Fruit fly (Drosophila melanogaster) whole organism, embryonic: ENCODE measurements around the gene Cralbp.

Experiments
- Aef1 ChIP-seq: fragments of 200-800 bp; sonication (Bioruptor generic); IDR thresholded peaks from 3 replicates; pipeline ENCODE4 v1.3.6; 2022; ENCODE audit warnings: missing biosample characterization, missing genetic modification characterization
- CG10543 ChIP-seq: fragments of 200-800 bp; sonication (Bioruptor generic); optimal IDR thresholded peaks from 3 replicates; lab custom pipeline; 2017; ENCODE audit warnings: missing biosample characterization, mild to moderate bottlenecking, missing genetic modification characterization, moderate library complexity
- CG10654 ChIP-seq: fragments of 200-800 bp; sonication (Bioruptor generic); optimal IDR thresholded peaks from 2 replicates; lab custom pipeline; 2016; ENCODE audit warnings: missing biosample characterization, missing genetic modification characterization
- CG12744 ChIP-seq: fragments of 200-800 bp; sonication (Bioruptor generic); optimal IDR thresholded peaks from 2 replicates; lab custom pipeline; 2016; ENCODE audit warnings: missing biosample characterization, missing genetic modification characterization
- CG12942 ChIP-seq: fragments of 200-800 bp; sonication (Bioruptor generic); optimal IDR thresholded peaks from 3 replicates; lab custom pipeline; 2016; ENCODE audit warnings: missing biosample characterization, missing genetic modification characterization
- CG15269 ChIP-seq: fragments of 200-800 bp; sonication (Bioruptor generic); optimal IDR thresholded peaks from 2 replicates; lab custom pipeline; 2018; ENCODE audit warnings: missing biosample characterization, mild to moderate bottlenecking, missing genetic modification characterization, moderate library complexity
- CG1529 ChIP-seq: fragments of 200-800 bp; sonication (Bioruptor generic); optimal IDR thresholded peaks from 3 replicates; lab custom pipeline; 2018; ENCODE audit warnings: missing biosample characterization, missing genetic modification characterization
- CG17568 ChIP-seq: fragments of 200-800 bp; sonication (Bioruptor generic); optimal IDR thresholded peaks from 2 replicates; lab custom pipeline; 2018; ENCODE audit warnings: missing biosample characterization, mild to moderate bottlenecking, missing genetic modification characterization, moderate library complexity
- CG17802 ChIP-seq: fragments of 200-800 bp; sonication (Bioruptor generic); optimal IDR thresholded peaks from 2 replicates; lab custom pipeline; 2018; ENCODE audit warnings: missing biosample characterization, mild to moderate bottlenecking, missing genetic modification characterization, moderate library complexity
- CG17829 ChIP-seq: fragments of 200-800 bp; optimal IDR thresholded peaks from 2 replicates; lab custom pipeline; 2019; ENCODE audit warnings: missing biosample characterization, mild to moderate bottlenecking, missing genetic modification characterization, moderate library complexity
- CG18599 ChIP-seq: fragments of 200-800 bp; sonication (Bioruptor generic); optimal IDR thresholded peaks from 3 replicates; lab custom pipeline; 2017; ENCODE audit warnings: missing biosample characterization, missing genetic modification characterization, mild to moderate bottlenecking, moderate library complexity, missing genetic modification reagents
- CG30403 ChIP-seq: fragments of 200-800 bp; sonication (Bioruptor generic); optimal IDR thresholded peaks from 3 replicates; lab custom pipeline; 2016; ENCODE audit warnings: missing biosample characterization, missing genetic modification characterization
- CG4282 ChIP-seq: fragments of 200-800 bp; sonication (Bioruptor generic); optimal IDR thresholded peaks from 2 replicates; lab custom pipeline; 2016; ENCODE audit warnings: missing biosample characterization, missing genetic modification characterization
- CG7372 ChIP-seq: fragments of 200-800 bp; sonication (Bioruptor generic); IDR thresholded peaks from 2 replicates; pipeline ENCODE4 v1.3.6; 2022; ENCODE audit warnings: missing biosample characterization, missing genetic modification characterization
- CG8478 ChIP-seq: fragments of >200 bp; optimal IDR thresholded peaks from 2 replicates; lab custom pipeline; 2018
- CG8944 ChIP-seq: fragments of 200-800 bp; sonication (Bioruptor generic); optimal IDR thresholded peaks from 3 replicates; lab custom pipeline; 2016; ENCODE audit warnings: missing biosample characterization, missing genetic modification characterization
- Hr39 ChIP-seq: fragments of >200 bp; optimal IDR thresholded peaks from 2 replicates; lab custom pipeline; 2017
- Hr78 ChIP-seq, 2 experiments: fragments of 200-800 bp in 1 of 2; fragments of >200 bp in 1 of 2; sonication (Bioruptor generic) in 1 of 2; optimal IDR thresholded peaks; 2 replicates each; lab custom pipeline; 2017 to 2019; ENCODE audit warnings: missing biosample characterization in 2 of 2, missing genetic modification characterization in 2 of 2, mild to moderate bottlenecking in 1 of 2, moderate library complexity in 1 of 2
- Med ChIP-seq: fragments of 200-800 bp; sonication (Bioruptor generic); peaks from one replicate; lab custom pipeline; 2016; ENCODE audit warnings: missing biosample characterization, missing genetic modification characterization, mild to moderate bottlenecking, inconsistent platforms, moderate library complexity
- NK7.1 ChIP-seq: fragments of 200-800 bp; sonication (Bioruptor generic); optimal IDR thresholded peaks from 3 replicates; lab custom pipeline; 2016; ENCODE audit warnings: missing biosample characterization, missing genetic modification characterization
- Poxn ChIP-seq: fragments of 200-800 bp; sonication (Bioruptor generic); IDR thresholded peaks from 2 replicates; pipeline ENCODE4 v1.3.6; 2022; ENCODE audit warnings: missing biosample characterization, missing genetic modification characterization
- Sry-β ChIP-seq: fragments of 200-800 bp; sonication (Bioruptor generic); optimal IDR thresholded peaks from 2 replicates; lab custom pipeline; 2018; ENCODE audit warnings: missing biosample characterization, mild to moderate bottlenecking, missing genetic modification characterization, moderate library complexity
- az2 ChIP-seq: fragments of 200-800 bp; sonication (Bioruptor generic); optimal IDR thresholded peaks from 3 replicates; lab custom pipeline; 2016; ENCODE audit warnings: missing biosample characterization, missing genetic modification characterization
- cad ChIP-seq: fragments of >200 bp; optimal IDR thresholded peaks from 2 replicates; lab custom pipeline; 2017; ENCODE audit warnings: missing biosample characterization, missing genetic modification characterization
- dimm ChIP-seq: fragments of 200-800 bp; sonication (Bioruptor generic); IDR thresholded peaks from 2 replicates; pipeline ENCODE4 v1.3.6; 2022; ENCODE audit warnings: missing biosample characterization, missing genetic modification characterization
- ewg ChIP-seq: fragments of 200-800 bp; sonication (Bioruptor generic); optimal IDR thresholded peaks from 3 replicates; lab custom pipeline; 2017; ENCODE audit warnings: mild to moderate bottlenecking, missing biosample characterization, missing genetic modification reagents, missing genetic modification characterization
- grn ChIP-seq: fragments of 200-800 bp; sonication (Bioruptor generic); optimal IDR thresholded peaks from 3 replicates; lab custom pipeline; 2017; ENCODE audit warnings: missing biosample characterization, missing genetic modification characterization
- gro ChIP-seq: fragments of 200-800 bp; sonication (Bioruptor generic); optimal IDR thresholded peaks from 2 replicates; lab custom pipeline; 2016; ENCODE audit warnings: missing biosample characterization, missing genetic modification characterization
- ham ChIP-seq: fragments of 200-800 bp; sonication (Bioruptor generic); IDR thresholded peaks from 2 replicates; pipeline ENCODE4 v1.3.6; 2022; ENCODE audit warnings: missing biosample characterization, missing genetic modification characterization
- kay ChIP-seq: fragments of 200-800 bp; sonication (Bioruptor generic); optimal IDR thresholded peaks from 2 replicates; lab custom pipeline; 2016; ENCODE audit warnings: missing biosample characterization, missing genetic modification characterization
- lab ChIP-seq: fragments of 200-800 bp; sonication (Bioruptor generic); optimal IDR thresholded peaks from 3 replicates; lab custom pipeline; 2017; ENCODE audit warnings: missing biosample characterization, missing genetic modification characterization, mild to moderate bottlenecking, moderate library complexity, missing genetic modification reagents
- lmd ChIP-seq: fragments of 200-800 bp; sonication (Bioruptor generic); IDR thresholded peaks from 2 replicates; pipeline ENCODE4 v1.3.6; 2022; ENCODE audit warnings: missing biosample characterization, missing genetic modification characterization
- lola ChIP-seq, 3 experiments: fragments of >200 bp in 2 of 3; fragments of 200-800 bp in 1 of 3; sonication (Bioruptor generic) in 1 of 3; optimal IDR thresholded peaks; 2 replicates each; lab custom pipeline; 2017 to 2019; ENCODE audit warnings: missing biosample characterization in 3 of 3, missing genetic modification characterization in 3 of 3, mild to moderate bottlenecking in 1 of 3, moderate library complexity in 1 of 3
- lov ChIP-seq, 2 experiments: fragments of 200-800 bp in 1 of 2; fragments of >200 bp in 1 of 2; sonication (Bioruptor generic) in 1 of 2; IDR thresholded peaks in 1 of 2; optimal IDR thresholded peaks in 1 of 2; 2 replicates in 1 of 2; 3 replicates in 1 of 2; pipeline versions ENCODE4 v1.3.6 to Lab custom; 2017 to 2022; ENCODE audit warnings: missing biosample characterization in 1 of 2, missing genetic modification characterization in 1 of 2
- luna ChIP-seq: fragments of 200-800 bp; sonication (Bioruptor generic); optimal IDR thresholded peaks from 2 replicates; lab custom pipeline; 2016; ENCODE audit warnings: missing biosample characterization, missing genetic modification characterization
- nau ChIP-seq: fragments of 200-800 bp; sonication (Bioruptor generic); optimal IDR thresholded peaks from 3 replicates; lab custom pipeline; 2017; ENCODE audit warnings: missing biosample characterization, mild to moderate bottlenecking, missing genetic modification characterization, missing genetic modification reagents
- oc ChIP-seq: fragments of 200-800 bp; sonication (Bioruptor generic); optimal IDR thresholded peaks from 2 replicates; lab custom pipeline; 2018; ENCODE audit warnings: missing biosample characterization, mild to moderate bottlenecking, missing genetic modification characterization, moderate library complexity
- peb ChIP-seq: fragments of 200-800 bp; sonication (Bioruptor generic); IDR thresholded peaks from 2 replicates; pipeline ENCODE4 v1.3.6; 2022; ENCODE audit warnings: missing biosample characterization, missing genetic modification characterization
- prd ChIP-seq, 3 experiments: fragments of >200 bp in 2 of 3; fragments of 200-800 bp in 1 of 3; sonication (Bioruptor generic) in 1 of 3; optimal IDR thresholded peaks in 2 of 3; IDR thresholded peaks in 1 of 3; 2 replicates in 2 of 3; 3 replicates in 1 of 3; pipeline versions ENCODE4 v1.3.6 to Lab custom; 2017 to 2022; ENCODE audit warnings: missing biosample characterization in 1 of 3, missing genetic modification characterization in 1 of 3
- psq ChIP-seq: fragments of 200-800 bp; sonication (Bioruptor generic); optimal IDR thresholded peaks from 2 replicates; lab custom pipeline; 2017; ENCODE audit warnings: missing biosample characterization, missing genetic modification characterization
- pzg ChIP-seq: fragments of 200-800 bp; sonication (Bioruptor generic); optimal IDR thresholded peaks from 3 replicates; lab custom pipeline; 2018; ENCODE audit warnings: missing biosample characterization, mild to moderate bottlenecking, missing genetic modification characterization, moderate library complexity
- ranshi ChIP-seq: fragments of 200-800 bp; sonication (Bioruptor generic); IDR thresholded peaks from 2 replicates; pipeline ENCODE4 v1.3.6; 2022; ENCODE audit warnings: missing biosample characterization, missing genetic modification characterization
- seq ChIP-seq: fragments of 200-800 bp; sonication (Bioruptor generic); IDR thresholded peaks from 2 replicates; pipeline ENCODE4 v1.3.6; 2022; ENCODE audit warnings: missing biosample characterization, missing genetic modification characterization
- stwl ChIP-seq: fragments of 200-800 bp; sonication (Bioruptor generic); optimal IDR thresholded peaks from 3 replicates; lab custom pipeline; 2018; ENCODE audit warnings: missing biosample characterization, mild to moderate bottlenecking, missing genetic modification characterization, moderate library complexity
- tll ChIP-seq, 2 experiments: fragments of 200-800 bp in 1 of 2; fragments of >200 bp in 1 of 2; sonication (Bioruptor generic) in 1 of 2; optimal IDR thresholded peaks; 2 replicates each; lab custom pipeline; 2017 to 2019; ENCODE audit warnings: missing biosample characterization in 2 of 2, missing genetic modification characterization in 2 of 2, mild to moderate bottlenecking in 1 of 2, moderate library complexity in 1 of 2
- twi ChIP-seq: fragments of 200-800 bp; optimal IDR thresholded peaks from 2 replicates; lab custom pipeline; 2019; ENCODE audit warnings: missing biosample characterization, mild to moderate bottlenecking, missing genetic modification characterization, moderate library complexity
- unc-4 ChIP-seq: fragments of 200-800 bp; sonication (Bioruptor generic); IDR thresholded peaks from 2 replicates; pipeline ENCODE4 v1.3.6; 2022; ENCODE audit warnings: missing biosample characterization, missing genetic modification characterization; ENCODE audit not compliant: partially characterized antibody
- vnd ChIP-seq: fragments of 200-800 bp; sonication (Bioruptor generic); IDR thresholded peaks from 3 replicates; pipeline ENCODE4 v1.3.6; 2022; ENCODE audit warnings: missing biosample characterization, missing genetic modification characterization; ENCODE audit not compliant: partially characterized antibody
- yki ChIP-seq: fragments of >200 bp; optimal IDR thresholded peaks from 3 replicates; lab custom pipeline; 2018

The Cralbp gene

dm6 chr3L:5807370-5808100, 21.0 kb upstream of the Cralbp start (continued):
- TF ChIP-seq CG17829 (tag; lab: Kevin White, UChicago), result no peak
- no peak for TF ChIP-seq twi
- TF ChIP-seq grn, result peak; percentile 39
- TF ChIP-seq kay (GFP tag; lab: Kevin White, UChicago), result no peak
- TF ChIP-seq lov (optimal IDR thresholded peaks at IDR 0.05; lab: Kevin White, UChicago), result no peak
- TF ChIP-seq lov (GFP tag; IDR thresholded peaks at IDR 0.05; lab: Robert Waterston, UW), result no peak
- no peak for TF ChIP-seq ewg (GFP tag; lab: Kevin White, UChicago)
- TF ChIP-seq unc-4, result no peak
- peak; percentile 75 for TF ChIP-seq Med (GFP tag; lab: Kevin White, UChicago)
- peak; percentile 48 for TF ChIP-seq lab (GFP tag; lab: Kevin White, UChicago)
- no peak for TF ChIP-seq CG7372 (GFP tag; lab: Robert Waterston, UW)
- no peak for TF ChIP-seq psq (GFP tag; lab: Kevin White, UChicago)
- TF ChIP-seq gro (GFP tag; lab: Kevin White, UChicago), result peak; percentile 9
- no peak for TF ChIP-seq prd (optimal IDR thresholded peaks at IDR 0.05; lab: Kevin White, UChicago)
- 0 out of 3 replicates have a peak, but pooled peaks have one; percentile 20 for TF ChIP-seq prd (GFP tag; IDR thresholded peaks at IDR 0.05; lab: Robert Waterston, UW)
- no peak for TF ChIP-seq Poxn (GFP tag; lab: Robert Waterston, UW)
- TF ChIP-seq luna (GFP tag; lab: Kevin White, UChicago), result no peak
- TF ChIP-seq CG30403 (GFP tag; lab: Kevin White, UChicago), result no peak
- no peak for TF ChIP-seq stwl (tag; lab: Kevin White, UChicago)
- TF ChIP-seq CG12744 (GFP tag; lab: Kevin White, UChicago), result no peak
- TF ChIP-seq Sry-β (GFP tag; lab: Kevin White, UChicago), result no peak
- TF ChIP-seq vnd (GFP tag; lab: Robert Waterston, UW), result no peak
- no peak for TF ChIP-seq Aef1 (GFP tag; lab: Robert Waterston, UW)
- no peak for TF ChIP-seq oc (tag; lab: Kevin White, UChicago)
- TF ChIP-seq CG15269 (tag; lab: Kevin White, UChicago), result no peak
- no peak for TF ChIP-seq peb (GFP tag; lab: Robert Waterston, UW)
- TF ChIP-seq Hr78 (GFP tag; optimal IDR thresholded peaks at IDR 0.05; lab: Kevin White, UChicago), result no peak
- no peak for TF ChIP-seq dimm (GFP tag; lab: Robert Waterston, UW)
- TF ChIP-seq nau (GFP tag; lab: Kevin White, UChicago), result no peak
- no peak for TF ChIP-seq CG1529 (GFP tag; lab: Kevin White, UChicago)
- TF ChIP-seq NK7.1, result peak; percentile 6
- TF ChIP-seq CG10543 (GFP tag; lab: Kevin White, UChicago), result peak; percentile 4
- TF ChIP-seq seq, result no peak
- TF ChIP-seq CG4282 (GFP tag; lab: Kevin White, UChicago), result no peak
- no peak for TF ChIP-seq CG8944 (GFP tag; lab: Kevin White, UChicago)
- TF ChIP-seq ham (GFP tag; lab: Robert Waterston, UW), result no peak
- TF ChIP-seq cad (GFP tag; lab: Kevin White, UChicago), result no peak
- no peak for TF ChIP-seq lola (GFP tag; optimal IDR thresholded peaks at IDR 0.05; lab: Kevin White, UChicago)
- TF ChIP-seq ranshi, result no peak
- no peak for TF ChIP-seq pzg (GFP tag; lab: Kevin White, UChicago)
- TF ChIP-seq tll (GFP tag; optimal IDR thresholded peaks at IDR 0.05; lab: Kevin White, UChicago), result no peak
- TF ChIP-seq CG17802 (tag; lab: Kevin White, UChicago), result no peak
- no peak for TF ChIP-seq CG8478
- no peak for TF ChIP-seq az2
- peak; percentile 45 for TF ChIP-seq CG18599
- no peak for TF ChIP-seq CG10654
- TF ChIP-seq lmd, result 0 out of 2 replicates have a peak, but pooled peaks have one; percentile 13
- no peak for TF ChIP-seq CG12942 (GFP tag; lab: Kevin White, UChicago)
- TF ChIP-seq yki, result no peak
- TF ChIP-seq Hr39 (lab: Kevin White, UChicago), result no peak
- no peak for TF ChIP-seq CG17568 (GFP tag; lab: Kevin White, UChicago)
